Fruit fly (Drosophila melanogaster) whole organism, embryonic: ENCODE measurements around the gene CG43968.

ENCODE experiments used
- Chrac-16 ChIP-seq: fragments of 200-800 bp; sonication (Bioruptor generic); optimal IDR thresholded peaks from 3 replicates; lab custom pipeline; 2016; ENCODE audit warnings: missing biosample characterization, missing genetic modification characterization
- Dll ChIP-seq: fragments of 200-800 bp; sonication (Bioruptor generic); IDR thresholded peaks from 4 replicates; pipeline ENCODE4 v1.3.6; 2022; ENCODE audit warnings: missing biosample characterization, missing genetic modification characterization; ENCODE audit not compliant: partially characterized antibody
- Elba2 ChIP-seq: fragments of 200-800 bp; sonication (Bioruptor generic); optimal IDR thresholded peaks from 3 replicates; lab custom pipeline; 2016; ENCODE audit warnings: missing biosample characterization, missing genetic modification characterization
- sc ChIP-seq, 3 experiments: fragments of >200 bp in 2 of 3; fragments of 200-800 bp in 1 of 3; sonication (Bioruptor generic) in 1 of 3; optimal IDR thresholded peaks; 2 replicates in 2 of 3; 3 replicates in 1 of 3; lab custom pipeline; 2017; ENCODE audit warnings: mild to moderate bottlenecking in 1 of 3, missing biosample characterization in 1 of 3, missing genetic modification characterization in 1 of 3, missing genetic modification reagents in 1 of 3

DNA sequence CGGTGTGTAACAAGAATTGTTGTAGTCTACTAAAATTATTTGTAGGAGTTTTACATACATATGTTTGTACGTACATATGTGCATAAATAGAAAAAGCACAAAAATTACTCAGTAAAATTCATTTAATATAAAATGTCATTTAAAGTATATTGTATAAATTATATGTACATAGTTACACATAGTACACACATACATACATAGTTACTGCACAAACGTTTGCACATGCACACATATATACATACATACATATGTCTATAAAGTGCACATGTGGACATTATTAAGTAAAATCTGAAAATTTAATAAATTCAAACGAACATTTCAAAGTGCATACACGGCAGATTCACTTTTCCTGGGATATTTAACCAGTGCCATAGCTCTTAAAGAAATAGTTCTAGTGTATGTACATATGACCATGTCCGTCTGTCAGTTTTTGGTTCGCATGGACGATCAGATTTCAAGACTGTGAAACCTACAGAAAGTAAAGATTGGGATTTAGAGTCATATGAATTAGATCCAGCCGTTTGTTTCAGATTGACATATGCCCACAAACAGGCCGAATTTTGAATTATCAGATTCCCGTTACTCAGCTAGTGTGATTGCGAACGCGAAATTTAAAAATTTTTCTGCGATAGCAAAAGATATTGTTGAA lies 45.7 kb upstream of the CG43968 start:
- TF ChIP-seq Chrac-16 (GFP tag; lab: Kevin White, UChicago): no peak
- no peak for TF ChIP-seq Dll (GFP tag; lab: Robert Waterston, UW)
- TF ChIP-seq Elba2 (GFP tag; lab: Kevin White, UChicago): no peak
- no peak for TF ChIP-seq sc (optimal IDR thresholded peaks at IDR 0.05; lab: Kevin White, UChicago)
- no peak for TF ChIP-seq sc (GFP tag; optimal IDR thresholded peaks at IDR 0.05; lab: Kevin White, UChicago)
